Worm (Caenorhabditis elegans) whole organism, L1 larva: Measurements from ENCODE around the gene Y73B6BL.37.

Experiments used
- C04F5.9 ChIP-seq: sonication (generic microtip); optimal IDR thresholded peaks from 2 replicates; lab custom pipeline; 2016; ENCODE audit warnings: missing genetic modification characterization, missing compliant biosample characterization
- C16A3.4 ChIP-seq: fragments of 150-350 bp; optimal IDR thresholded peaks from 2 replicates; lab custom pipeline; 2014; ENCODE audit warnings: missing biosample characterization, missing genetic modification characterization
- C34B4.2 ChIP-seq: sonication (generic microtip); optimal IDR thresholded peaks from 2 replicates; lab custom pipeline; 2017; ENCODE audit warnings: mild to moderate bottlenecking, missing genetic modification characterization, missing compliant biosample characterization
- F16B12.6 ChIP-seq: fragments of 150-350 bp; optimal IDR thresholded peaks from 2 replicates; lab custom pipeline; 2014; ENCODE audit warnings: missing biosample characterization, missing genetic modification characterization
- Y116A8C.19 ChIP-seq: sonication (generic microtip); optimal IDR thresholded peaks from 2 replicates; lab custom pipeline; 2016; ENCODE audit warnings: missing compliant biosample characterization, missing genetic modification characterization, borderline replicate concordance
- aha-1 ChIP-seq: fragments of 150-350 bp; optimal IDR thresholded peaks from 2 replicates; lab custom pipeline; 2014; ENCODE audit warnings: missing biosample characterization, missing genetic modification characterization
- blmp-1 ChIP-seq: fragments of 150-350 bp; optimal IDR thresholded peaks from 2 replicates; lab custom pipeline; 2014; ENCODE audit warnings: missing biosample characterization, missing genetic modification characterization
- ceh-63 ChIP-seq: fragments of 200-800 bp; sonication (Bioruptor generic); optimal IDR thresholded peaks from 2 replicates; lab custom pipeline; 2018; ENCODE audit warnings: mild to moderate bottlenecking, missing genetic modification characterization, missing compliant biosample characterization
- ceh-8 ChIP-seq: fragments of 200-800 bp; sonication (Bioruptor generic); optimal IDR thresholded peaks from 2 replicates; lab custom pipeline; 2018; ENCODE audit warnings: mild to moderate bottlenecking, missing genetic modification characterization, moderate library complexity, missing compliant biosample characterization
- ceh-82 ChIP-seq, 3 experiments: fragments of 150-350 bp in 1 of 3; sonication (generic microtip) in 2 of 3; optimal IDR thresholded peaks; 2 replicates each; lab custom pipeline; 2014 to 2017; ENCODE audit warnings: missing biosample characterization in 3 of 3, missing genetic modification characterization in 3 of 3
- ceh-88 ChIP-seq: fragments of 200-800 bp; sonication (Bioruptor generic); IDR thresholded peaks from 2 replicates; pipeline ENCODE4 v1.3.6; 2022; ENCODE audit warnings: missing genetic modification characterization, missing compliant biosample characterization
- ces-1 ChIP-seq: fragments of 150-350 bp; optimal IDR thresholded peaks from 2 replicates; lab custom pipeline; 2014; ENCODE audit warnings: missing biosample characterization, missing genetic modification reagents, missing genetic modification characterization
- dpl-1 ChIP-seq, 3 experiments: fragments of 150-350 bp in 2 of 3; sonication (generic microtip) in 1 of 3; optimal IDR thresholded peaks; 2 replicates each; lab custom pipeline; 2014 to 2017; ENCODE audit warnings: missing biosample characterization in 3 of 3, missing genetic modification characterization in 3 of 3, missing genetic modification reagents in 3 of 3
- dsc-1 ChIP-seq: sonication (generic microtip); optimal IDR thresholded peaks from 2 replicates; lab custom pipeline; 2016; ENCODE audit warnings: mild to moderate bottlenecking, missing genetic modification characterization, missing compliant biosample characterization
- efl-1 ChIP-seq, 4 experiments: fragments of 150-350 bp; optimal IDR thresholded peaks in 3 of 4; peaks in 1 of 4; 1 replicate in 1 of 4; 2 replicates in 3 of 4; lab custom pipeline; 2014; ENCODE audit warnings: missing biosample characterization in 2 of 4, missing genetic modification characterization in 2 of 4, missing genetic modification reagents in 2 of 4
- efl-3 ChIP-seq: fragments of 200-800 bp; sonication (Bioruptor generic); optimal IDR thresholded peaks from 2 replicates; lab custom pipeline; 2018; ENCODE audit warnings: mild to moderate bottlenecking, missing genetic modification characterization, missing compliant biosample characterization
- elt-2 ChIP-seq: sonication (generic microtip); optimal IDR thresholded peaks from 2 replicates; lab custom pipeline; 2016; ENCODE audit warnings: missing genetic modification characterization, mild to moderate bottlenecking, inconsistent platforms, missing compliant biosample characterization, missing genetic modification reagents
- elt-3 ChIP-seq, 6 experiments: fragments of 150-350 bp in 1 of 6; sonication (generic microtip); optimal IDR thresholded peaks; 2 replicates each; lab custom pipeline; 2017 to 2018; ENCODE audit warnings: missing biosample characterization in 6 of 6, missing genetic modification characterization in 6 of 6, inconsistent platforms in 1 of 6
- hlh-4 ChIP-seq: sonication (generic microtip); optimal IDR thresholded peaks from 2 replicates; lab custom pipeline; 2016; ENCODE audit warnings: mild to moderate bottlenecking, missing genetic modification characterization, missing compliant biosample characterization
- hpl-2 ChIP-seq: fragments of 150-350 bp; optimal IDR thresholded peaks from 2 replicates; lab custom pipeline; 2014; ENCODE audit warnings: missing biosample characterization, missing genetic modification reagents, missing genetic modification characterization
- isw-1 ChIP-seq: fragments of 200-800 bp; sonication (Bioruptor generic); IDR thresholded peaks from 2 replicates; pipeline ENCODE4 v1.3.6; 2022; ENCODE audit warnings: missing genetic modification characterization, missing compliant biosample characterization
- jun-1 ChIP-seq: fragments of 150-350 bp; optimal IDR thresholded peaks from 2 replicates; lab custom pipeline; 2014; ENCODE audit warnings: missing biosample characterization, missing genetic modification reagents, missing genetic modification characterization
- lin-14 ChIP-seq: fragments of 200-800 bp; sonication (Bioruptor generic); optimal IDR thresholded peaks from 2 replicates; lab custom pipeline; 2018; ENCODE audit warnings: mild to moderate bottlenecking, missing genetic modification characterization, moderate library complexity, missing compliant biosample characterization
- lin-35 ChIP-seq, 2 experiments: fragments of 150-350 bp; optimal IDR thresholded peaks; 2 replicates each; lab custom pipeline; 2014; ENCODE audit warnings: missing biosample characterization in 2 of 2, missing genetic modification characterization in 2 of 2, missing genetic modification reagents in 2 of 2
- mdl-1 ChIP-seq, 2 experiments: fragments of 150-350 bp; optimal IDR thresholded peaks; 2 replicates each; lab custom pipeline; 2014 to 2017; ENCODE audit warnings: missing biosample characterization in 2 of 2, missing genetic modification characterization in 2 of 2, inconsistent platforms in 1 of 2
- mef-2 ChIP-seq: fragments of 150-350 bp; optimal IDR thresholded peaks from 2 replicates; lab custom pipeline; 2014; ENCODE audit warnings: missing biosample characterization, missing genetic modification characterization
- mep-1 ChIP-seq: fragments of 150-350 bp; optimal IDR thresholded peaks from 2 replicates; lab custom pipeline; 2014; ENCODE audit warnings: missing biosample characterization, missing genetic modification characterization
- nhr-19 ChIP-seq: fragments of 200-800 bp; sonication (Bioruptor generic); conservative IDR thresholded peaks from 2 replicates; pipeline ENCODE4 v1.3.6; 2022; ENCODE audit warnings: missing genetic modification characterization, missing compliant biosample characterization
- nhr-20 ChIP-seq: sonication (generic microtip); optimal IDR thresholded peaks from 2 replicates; lab custom pipeline; 2016; ENCODE audit warnings: mild to moderate bottlenecking, missing genetic modification characterization, missing compliant biosample characterization
- nhr-77 ChIP-seq: fragments of 150-350 bp; optimal IDR thresholded peaks from 2 replicates; lab custom pipeline; 2014; ENCODE audit warnings: missing biosample characterization, missing genetic modification characterization
- nhr-85 ChIP-seq: sonication (generic microtip); peaks from one replicate; lab custom pipeline; 2016; ENCODE audit warnings: missing genetic modification characterization, inconsistent platforms, missing compliant biosample characterization
- nhr-90 ChIP-seq: sonication (generic microtip); optimal IDR thresholded peaks from 2 replicates; lab custom pipeline; 2016; ENCODE audit warnings: mild to moderate bottlenecking, missing genetic modification characterization, missing compliant biosample characterization; ENCODE audit not compliant: poor library complexity
- rnt-1 ChIP-seq: sonication (generic microtip); optimal IDR thresholded peaks from 2 replicates; lab custom pipeline; 2016; ENCODE audit warnings: mild to moderate bottlenecking, missing genetic modification characterization, moderate library complexity, missing compliant biosample characterization
- snu-23 ChIP-seq: sonication (generic microtip); optimal IDR thresholded peaks from 2 replicates; lab custom pipeline; 2016; ENCODE audit warnings: missing genetic modification characterization, missing compliant biosample characterization
- swsn-7 ChIP-seq: sonication (generic microtip); optimal IDR thresholded peaks from 2 replicates; lab custom pipeline; 2016; ENCODE audit warnings: missing genetic modification characterization, missing compliant biosample characterization
- unc-30 ChIP-seq: sonication (generic microtip); optimal IDR thresholded peaks from 2 replicates; lab custom pipeline; 2017; ENCODE audit warnings: missing biosample characterization, missing genetic modification characterization
- unc-86 ChIP-seq: sonication (generic microtip); optimal IDR thresholded peaks from 2 replicates; lab custom pipeline; 2016; ENCODE audit warnings: missing genetic modification characterization, missing compliant biosample characterization
- unc-98 ChIP-seq: fragments of 200-800 bp; sonication (Bioruptor generic); IDR thresholded peaks from 2 replicates; pipeline ENCODE4 v1.3.6; 2022; ENCODE audit warnings: missing genetic modification characterization, missing compliant biosample characterization
- zag-1 ChIP-seq: fragments of 150-350 bp; optimal IDR thresholded peaks from 2 replicates; lab custom pipeline; 2014; ENCODE audit warnings: missing biosample characterization, missing genetic modification characterization
- ztf-4 ChIP-seq: fragments of 150-350 bp; optimal IDR thresholded peaks from 2 replicates; lab custom pipeline; 2014; ENCODE audit warnings: missing biosample characterization, missing genetic modification characterization

Y73B6BL.37 gene

ce11 chrIV:6480978-6481377 is 6.2 kb upstream of the Y73B6BL.37 start:
- TF ChIP-seq nhr-77 (tag; lab: Kevin White, UChicago), result peak; percentile 43
- peak; percentile 52 for TF ChIP-seq snu-23 (GFP tag; lab: Kevin White, UChicago)
- TF ChIP-seq elt-3 (tag; optimal IDR thresholded peaks at IDR 0.05; lab: Kevin White, UChicago), result peak in 1 of 6 experiments; percentile 25
- TF ChIP-seq ces-1, result no peak
- TF ChIP-seq lin-35 (GFP tag; optimal IDR thresholded peaks at IDR 0.05; lab: Kevin White, UChicago), result peak; percentile 23 to 69
- TF ChIP-seq F16B12.6 (tag; lab: Kevin White, UChicago), result no peak
- no peak for TF ChIP-seq unc-86 (tag; lab: Kevin White, UChicago)
- TF ChIP-seq ceh-82 (tag; optimal IDR thresholded peaks at IDR 0.05; lab: Kevin White, UChicago), result peak in 1 of 3 experiments; percentile 25
- TF ChIP-seq mep-1, result no peak
- TF ChIP-seq ceh-63 (GFP tag; lab: Kevin White, UChicago), result no peak
- peak; percentile 54 for TF ChIP-seq nhr-20 (tag; lab: Kevin White, UChicago)
- TF ChIP-seq nhr-85, result peak; percentile 57
- TF ChIP-seq elt-2 (tag; lab: Kevin White, UChicago), result peak; percentile 19
- peak; percentile 37 for TF ChIP-seq C16A3.4 (tag; lab: Kevin White, UChicago)
- no peak for TF ChIP-seq ztf-4 (tag; lab: Kevin White, UChicago)
- TF ChIP-seq mdl-1 (tag; optimal IDR thresholded peaks at IDR 0.05; lab: Kevin White, UChicago), result peak in 1 of 2 experiments; percentile 20
- peak; percentile 8 for TF ChIP-seq swsn-7
- no peak for TF ChIP-seq ceh-88
- TF ChIP-seq lin-14 (GFP tag; lab: Kevin White, UChicago), result peak; percentile 29
- peak; percentile 40 for TF ChIP-seq nhr-19 (GFP tag; lab: Robert Waterston, UW)
- peak; percentile 44 for TF ChIP-seq rnt-1 (tag; lab: Kevin White, UChicago)
- no peak for TF ChIP-seq aha-1 (tag; lab: Kevin White, UChicago)
- TF ChIP-seq unc-30 (tag; lab: Kevin White, UChicago), result no peak
- peak in 1 of 2 experiments; percentile 21 for TF ChIP-seq efl-1 (optimal IDR thresholded peaks at IDR 0.05; lab: Kevin White, UChicago)
- TF ChIP-seq efl-1 (GFP tag; optimal IDR thresholded peaks at IDR 0.05 in 1 of 2; lab: Kevin White, UChicago), result peak in 1 of 2 experiments; percentile 89
- TF ChIP-seq efl-3, result no peak
- no peak for TF ChIP-seq Y116A8C.19 (tag; lab: Kevin White, UChicago)
- peak in 2 of 3 experiments; percentile 4 to 29 for TF ChIP-seq dpl-1 (GFP tag; optimal IDR thresholded peaks at IDR 0.05; lab: Kevin White, UChicago)
- peak; percentile 49 for TF ChIP-seq nhr-90 (tag; lab: Kevin White, UChicago)

DNA sequence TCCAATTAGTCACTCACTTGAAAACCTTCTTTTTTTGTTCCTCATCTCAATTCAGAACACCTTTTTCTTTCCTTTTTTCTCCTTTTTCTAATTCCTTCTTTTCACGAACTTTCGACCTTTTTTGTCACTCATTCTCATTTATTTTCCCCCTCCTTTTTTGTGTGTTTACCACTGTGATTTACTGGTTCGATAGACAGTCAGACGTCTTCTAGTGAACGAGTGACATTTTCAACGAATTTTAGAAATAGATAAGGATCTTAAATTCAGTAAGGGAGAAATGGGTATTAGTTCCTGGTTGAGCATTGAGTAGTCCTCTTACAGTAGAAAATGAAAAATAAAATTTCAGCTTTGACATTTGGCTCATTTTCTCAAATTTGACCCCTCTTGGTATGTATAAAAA is 4.8 kb downstream of the Y73B6BL.37 start:
- peak; percentile 61 for TF ChIP-seq lin-14 (GFP tag; lab: Kevin White, UChicago)
- no peak for TF ChIP-seq ceh-8 (GFP tag; lab: Kevin White, UChicago)
- TF ChIP-seq blmp-1, result peak; percentile 11
- TF ChIP-seq aha-1 (tag; lab: Kevin White, UChicago), result no peak
- TF ChIP-seq nhr-85, result peak; percentile 77

DNA sequence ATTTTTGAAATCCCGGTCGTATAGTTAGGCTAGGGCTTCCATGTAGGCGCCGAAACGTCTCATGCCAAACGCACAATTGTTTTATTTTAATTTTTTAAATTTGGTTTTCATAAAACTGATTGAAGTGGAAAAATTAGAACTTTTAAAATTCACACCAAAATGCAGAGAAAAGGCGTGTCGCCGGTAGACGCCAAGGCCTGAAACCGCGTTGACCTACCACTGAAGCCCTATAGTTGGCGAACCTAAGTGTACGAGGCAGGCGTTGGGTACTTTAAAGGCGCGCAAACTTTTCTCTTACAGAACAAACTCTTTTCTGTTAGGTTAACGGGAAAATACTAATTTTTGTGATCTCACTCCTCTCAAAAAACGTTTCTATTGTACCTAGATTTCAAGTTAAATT is 6.2 kb downstream of the Y73B6BL.37 start, which contains the start of gene Y73B6BL.44:
Y73B6BL.44 (plus strand) TSS at position 301 of the 400 bp plus-strand sequence.
- TF ChIP-seq Y116A8C.19 (tag; lab: Kevin White, UChicago) (no peak), mef-2 (no peak), rnt-1 (tag; lab: Kevin White, UChicago) (no peak), nhr-85 (no peak), aha-1 (tag; lab: Kevin White, UChicago) (no peak), C34B4.2 (tag; lab: Kevin White, UChicago) (no peak), isw-1 (GFP tag; lab: Robert Waterston, UW) (no peak), unc-98 (no peak), nhr-20 (tag; lab: Kevin White, UChicago) (no peak), hpl-2 (GFP tag; lab: Kevin White, UChicago) (no peak), zag-1 (tag; lab: Kevin White, UChicago) (no peak), ceh-63 (GFP tag; lab: Kevin White, UChicago) (no peak), dsc-1 (tag; lab: Kevin White, UChicago) (no peak), hlh-4 (no peak), jun-1 (tag; lab: Kevin White, UChicago) (no peak), C04F5.9 (tag; lab: Kevin White, UChicago) (no peak)
- TF ChIP-seq, all 84 proteins: peak for 0
